Fruit fly (Drosophila melanogaster) whole organism, wandering third instar larva: ENCODE measurements around the gene Arr2.

ENCODE experiments used
- Abd-B ChIP-seq: fragments of >200 bp; optimal IDR thresholded peaks from 2 replicates; lab custom pipeline; 2017; ENCODE audit warnings: missing biosample characterization, missing genetic modification characterization
- CG32264 ChIP-seq: fragments of 200-800 bp; sonication (Bioruptor generic); optimal IDR thresholded peaks from 2 replicates; lab custom pipeline; 2016; ENCODE audit warnings: missing biosample characterization, missing genetic modification characterization
- CG9705 ChIP-seq: fragments of 200-800 bp; sonication (Bioruptor generic); optimal IDR thresholded peaks from 2 replicates; lab custom pipeline; 2018; ENCODE audit warnings: missing biosample characterization, mild to moderate bottlenecking, missing genetic modification characterization
- CrebA ChIP-seq: fragments of 200-800 bp; sonication (Bioruptor generic); optimal IDR thresholded peaks from 2 replicates; lab custom pipeline; 2016; ENCODE audit warnings: missing biosample characterization, mild to moderate bottlenecking, missing genetic modification characterization, borderline replicate concordance
- Dfd ChIP-seq: fragments of >200 bp; optimal IDR thresholded peaks from 2 replicates; lab custom pipeline; 2017; ENCODE audit warnings: missing biosample characterization, missing genetic modification characterization
- Dif ChIP-seq: fragments of 200-275, 200-300 bp; sonication (Bioruptor generic); optimal IDR thresholded peaks from 2 replicates; lab custom pipeline; 2018; ENCODE audit warnings: missing biosample characterization, missing genetic modification characterization; ENCODE audit not compliant: partially characterized antibody
- GATAd ChIP-seq: sonication (Bioruptor generic); optimal IDR thresholded peaks from 2 replicates; lab custom pipeline; 2016; ENCODE audit warnings: missing biosample characterization, missing genetic modification characterization
- HLH106 ChIP-seq: fragments of 200-800 bp; optimal IDR thresholded peaks from 3 replicates; lab custom pipeline; 2019; ENCODE audit warnings: missing biosample characterization, mild to moderate bottlenecking, missing genetic modification characterization, moderate library complexity
- Hnf4 ChIP-seq: fragments of 200-800 bp; sonication (Bioruptor generic); optimal IDR thresholded peaks from 2 replicates; lab custom pipeline; 2016; ENCODE audit warnings: missing biosample characterization, mild to moderate bottlenecking, missing genetic modification characterization
- Hr78 ChIP-seq: fragments of >200 bp; optimal IDR thresholded peaks from 2 replicates; lab custom pipeline; 2017; ENCODE audit warnings: missing biosample characterization, missing genetic modification characterization
- Hr83 ChIP-seq: fragments of 200-300 bp; sonication (Bioruptor generic); optimal IDR thresholded peaks from 2 replicates; lab custom pipeline; 2016; ENCODE audit warnings: missing biosample characterization, mild to moderate bottlenecking, missing genetic modification characterization, moderate library complexity; ENCODE audit not compliant: poor library complexity, severe bottlenecking
- Jra ChIP-seq: sonication (Bioruptor generic); optimal IDR thresholded peaks from 2 replicates; lab custom pipeline; 2016; ENCODE audit warnings: missing biosample characterization, missing genetic modification characterization
- Mio ChIP-seq: sonication (Bioruptor generic); optimal IDR thresholded peaks from 2 replicates; lab custom pipeline; 2016; ENCODE audit warnings: missing biosample characterization, missing genetic modification characterization
- Myc ChIP-seq: fragments of >200 bp; optimal IDR thresholded peaks from 2 replicates; lab custom pipeline; 2017
- N ChIP-seq: fragments of >200 bp; optimal IDR thresholded peaks from 2 replicates; lab custom pipeline; 2018; ENCODE audit warnings: missing biosample characterization, missing external identifiers, missing genetic modification characterization
- OdsH ChIP-seq: fragments of 200-800 bp; sonication (Bioruptor generic); optimal IDR thresholded peaks from 2 replicates; lab custom pipeline; 2016; ENCODE audit warnings: missing biosample characterization, mild to moderate bottlenecking, missing genetic modification characterization
- Rel ChIP-seq, 2 experiments: fragments of 200-800 bp; sonication (Bioruptor generic) in 1 of 2; optimal IDR thresholded peaks; 2 replicates in 1 of 2; 3 replicates in 1 of 2; lab custom pipeline; 2016 to 2019; ENCODE audit warnings: mild to moderate bottlenecking in 2 of 2, missing biosample characterization in 2 of 2, missing genetic modification characterization in 2 of 2, moderate library complexity in 1 of 2
- Sp1 ChIP-seq: fragments of 200-800 bp; sonication (Bioruptor generic); optimal IDR thresholded peaks from 3 replicates; lab custom pipeline; 2019; ENCODE audit warnings: missing biosample characterization, mild to moderate bottlenecking, missing genetic modification characterization, moderate library complexity
- Vsx2 ChIP-seq: fragments of 200-300, 225-300 bp; sonication (Bioruptor generic); optimal IDR thresholded peaks from 2 replicates; lab custom pipeline; 2018; ENCODE audit warnings: missing biosample characterization, missing genetic modification characterization; ENCODE audit not compliant: partially characterized antibody
- br ChIP-seq: fragments of 200-800 bp; sonication (Bioruptor generic); optimal IDR thresholded peaks from 2 replicates; lab custom pipeline; 2016; ENCODE audit warnings: missing biosample characterization, missing genetic modification characterization
- brk ChIP-seq: fragments of 200-800 bp; sonication (Bioruptor generic); optimal IDR thresholded peaks from 2 replicates; lab custom pipeline; 2016; ENCODE audit warnings: missing biosample characterization, mild to moderate bottlenecking, missing genetic modification characterization
- dl ChIP-seq, 2 experiments: fragments of 175-275, 200-275 bp in 1 of 2; fragments of 200-275 bp in 1 of 2; sonication (Bioruptor generic); optimal IDR thresholded peaks; lab custom pipeline; 2018; ENCODE audit warnings: mild to moderate bottlenecking in 2 of 2, missing biosample characterization in 2 of 2, missing genetic modification characterization in 2 of 2, moderate library complexity in 2 of 2; ENCODE audit not compliant: partially characterized antibody in 2 of 2, insufficient read depth in 1 of 2
- dmrt93B ChIP-seq: fragments of 200-800 bp; sonication (Bioruptor generic); optimal IDR thresholded peaks from 2 replicates; lab custom pipeline; 2018; ENCODE audit warnings: missing biosample characterization, mild to moderate bottlenecking, missing genetic modification characterization
- dsf ChIP-seq: sonication (Bioruptor generic); optimal IDR thresholded peaks from 2 replicates; lab custom pipeline; 2016; ENCODE audit warnings: missing biosample characterization, missing genetic modification characterization, borderline replicate concordance
- ey ChIP-seq: fragments of 200-800 bp; sonication (Bioruptor generic); optimal IDR thresholded peaks from 2 replicates; lab custom pipeline; 2016; ENCODE audit warnings: missing biosample characterization, missing genetic modification characterization
- foxo ChIP-seq, 2 experiments: fragments of 200-800 bp; sonication (Bioruptor generic); optimal IDR thresholded peaks; 2 replicates in 1 of 2; 3 replicates in 1 of 2; lab custom pipeline; 2016 to 2017; ENCODE audit warnings: missing biosample characterization in 2 of 2, missing genetic modification characterization in 2 of 2
- fru ChIP-seq: fragments of 200-800 bp; sonication (Bioruptor generic); optimal IDR thresholded peaks from 3 replicates; lab custom pipeline; 2016; ENCODE audit warnings: missing biosample characterization, mild to moderate bottlenecking, missing genetic modification characterization
- h ChIP-seq: fragments of 200-800 bp; sonication (Bioruptor generic); optimal IDR thresholded peaks from 3 replicates; lab custom pipeline; 2016; ENCODE audit warnings: missing biosample characterization, mild to moderate bottlenecking, missing genetic modification characterization
- jim ChIP-seq: fragments of 175-275, 200-325 bp; sonication (Bioruptor generic); optimal IDR thresholded peaks from 2 replicates; lab custom pipeline; 2016; ENCODE audit warnings: missing biosample characterization, mild to moderate bottlenecking, missing genetic modification characterization
- lola ChIP-seq: fragments of >200 bp; optimal IDR thresholded peaks from 2 replicates; lab custom pipeline; 2017; ENCODE audit warnings: missing biosample characterization, missing genetic modification characterization
- pan ChIP-seq: fragments of >200 bp; optimal IDR thresholded peaks from 2 replicates; lab custom pipeline; 2017
- psq ChIP-seq: fragments of 200-800 bp; sonication (Bioruptor generic); optimal IDR thresholded peaks from 3 replicates; lab custom pipeline; 2017; ENCODE audit warnings: missing biosample characterization, mild to moderate bottlenecking, missing genetic modification characterization, moderate library complexity
- rgr ChIP-seq: fragments of 200-800 bp; sonication (Bioruptor generic); optimal IDR thresholded peaks from 3 replicates; lab custom pipeline; 2016; ENCODE audit warnings: missing biosample characterization, mild to moderate bottlenecking, missing genetic modification characterization
- sage ChIP-seq: fragments of 200-800 bp; sonication (Bioruptor generic); optimal IDR thresholded peaks from 2 replicates; lab custom pipeline; 2016; ENCODE audit warnings: missing biosample characterization, mild to moderate bottlenecking, missing genetic modification characterization
- sv ChIP-seq: fragments of 200-800 bp; sonication (Bioruptor generic); optimal IDR thresholded peaks from 3 replicates; lab custom pipeline; 2016; ENCODE audit warnings: missing biosample characterization, missing genetic modification characterization
- tai ChIP-seq: sonication (Bioruptor generic); optimal IDR thresholded peaks from 2 replicates; lab custom pipeline; 2016; ENCODE audit warnings: missing biosample characterization, missing genetic modification characterization
- usp ChIP-seq: fragments of >200 bp; optimal IDR thresholded peaks from 2 replicates; lab custom pipeline; 2017; ENCODE audit warnings: missing biosample characterization, missing genetic modification characterization
- woc ChIP-seq: sonication (Bioruptor generic); optimal IDR thresholded peaks from 2 replicates; lab custom pipeline; 2016; ENCODE audit warnings: missing biosample characterization, mild to moderate bottlenecking, missing genetic modification characterization

Gene Arr2

dm6 chr3L:8695959-8696358, 47.2 kb upstream of the Arr2 start:
- TF ChIP-seq Mio (no peak), CrebA (no peak), h (no peak), CG32264 (GFP tag; lab: Kevin White, UChicago) (no peak), rgr (GFP tag; lab: Kevin White, UChicago) (no peak), br (no peak), Hnf4 (GFP tag; lab: Kevin White, UChicago) (no peak), Jra (GFP tag; lab: Kevin White, UChicago) (no peak), Hr78 (no peak), tai (GFP tag; lab: Kevin White, UChicago) (no peak), Myc (lab: Kevin White, UChicago) (no peak), Vsx2 (GFP tag; lab: Kevin White, UChicago) (no peak), sage (GFP tag; lab: Kevin White, UChicago) (no peak), pan (lab: Kevin White, UChicago) (no peak), ey (no peak)

- no peak for TF ChIP-seq CrebA
- no peak for TF ChIP-seq Rel (GFP tag; optimal IDR thresholded peaks at IDR 0.05; lab: Kevin White, UChicago)
- TF ChIP-seq Rel (tag; optimal IDR thresholded peaks at IDR 0.05; lab: Kevin White, UChicago) = peak; percentile 69
Observed at dm6 chr3L:8693558-8694502, 45.1 kb upstream of the Arr2 start.

DNA sequence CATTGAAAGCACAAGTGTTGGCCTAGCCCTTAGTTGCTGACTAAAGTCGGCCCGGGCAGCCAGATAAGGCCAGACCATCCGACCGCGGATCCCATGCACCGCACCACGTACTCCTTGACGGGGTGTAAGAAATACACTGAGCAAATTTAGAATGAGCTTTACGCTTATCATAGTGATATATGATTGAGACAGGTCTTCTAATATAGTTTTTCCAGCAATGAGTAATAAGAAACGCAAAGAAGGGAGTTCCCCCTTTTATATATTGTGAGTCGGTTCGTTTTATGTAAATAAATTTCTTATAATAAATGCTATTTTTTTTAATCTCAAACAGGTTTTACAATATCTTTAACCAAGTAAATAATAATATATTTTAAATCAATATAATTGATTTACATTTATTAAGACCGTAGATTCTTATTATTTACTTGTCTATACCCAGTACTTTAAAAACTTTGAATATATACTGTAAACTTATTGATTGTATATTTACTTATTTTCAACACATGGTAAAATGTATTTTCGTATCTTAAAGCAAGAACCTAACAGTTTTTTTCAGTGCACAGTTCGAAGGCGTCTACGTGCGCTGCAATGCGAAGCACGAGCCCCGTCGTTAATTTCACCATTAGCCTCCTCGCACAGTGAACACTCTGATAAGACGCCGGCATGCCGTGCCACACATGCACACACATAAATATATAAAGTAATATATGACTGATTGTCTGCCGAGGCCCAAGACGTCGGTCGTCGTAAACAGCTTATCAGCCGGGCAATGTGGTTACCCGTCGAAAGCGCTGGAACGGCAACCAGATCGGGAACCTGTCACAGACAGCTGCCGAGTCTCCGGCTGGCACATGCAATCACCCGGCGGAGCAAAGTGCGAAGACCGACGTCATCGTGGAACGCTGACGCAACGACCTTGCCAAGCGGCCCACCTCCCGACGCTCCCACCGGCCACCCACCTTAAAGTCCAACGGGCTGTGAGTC, 43.4 kb upstream of the Arr2 start:
- TF ChIP-seq ey (peak; percentile 27), Hr83 (GFP tag; lab: Kevin White, UChicago) (peak; percentile 64), Abd-B (GFP tag; lab: Kevin White, UChicago) (no peak), Dfd (GFP tag; lab: Kevin White, UChicago) (no peak), N (GFP tag; lab: Kevin White, UChicago) (no peak), usp (GFP tag; lab: Kevin White, UChicago) (no peak), Myc (lab: Kevin White, UChicago) (no peak), woc (GFP tag; lab: Kevin White, UChicago) (peak; percentile 31), dl (GFP tag; optimal IDR thresholded peaks at IDR 0.05; lab: Kevin White, UChicago; ENCODE audit: insufficient read depth in 1 of 2, partially characterized antibody in 2 of 2) (peak in 1 of 2 experiments; percentile 37), Sp1 (GFP tag; lab: Kevin White, UChicago) (peak; percentile 64), sv (GFP tag; lab: Kevin White, UChicago) (no peak), Jra (GFP tag; lab: Kevin White, UChicago) (no peak), sage (GFP tag; lab: Kevin White, UChicago) (peak; percentile 37), Mio (no peak), brk (GFP tag; lab: Kevin White, UChicago) (peak; percentile 34), HLH106 (tag; lab: Kevin White, UChicago) (peak; percentile 65), fru (peak; percentile 31), Dif (GFP tag; lab: Kevin White, UChicago) (no peak), h (peak; percentile 86), foxo (GFP tag; optimal IDR thresholded peaks at IDR 0.05; lab: Kevin White, UChicago) (peak in 1 of 2 experiments; percentile 75), CG32264 (GFP tag; lab: Kevin White, UChicago) (no peak), jim (no peak), OdsH (GFP tag; lab: Kevin White, UChicago) (peak; percentile 45), br (peak; percentile 10), dmrt93B (GFP tag; lab: Kevin White, UChicago) (peak; percentile 55), CrebA (peak; percentile 86), Vsx2 (GFP tag; lab: Kevin White, UChicago) (no peak), lola (GFP tag; lab: Kevin White, UChicago) (no peak), Hr78 (no peak), pan (lab: Kevin White, UChicago) (no peak), dsf (GFP tag; lab: Kevin White, UChicago) (no peak), psq (GFP tag; lab: Kevin White, UChicago) (peak; percentile 77), CG9705 (GFP tag; lab: Kevin White, UChicago) (no peak), tai (GFP tag; lab: Kevin White, UChicago) (peak; percentile 22), Rel (GFP tag; optimal IDR thresholded peaks at IDR 0.05; lab: Kevin White, UChicago) (peak; percentile 65), Rel (tag; optimal IDR thresholded peaks at IDR 0.05; lab: Kevin White, UChicago) (peak; percentile 97), Hnf4 (GFP tag; lab: Kevin White, UChicago) (peak; percentile 81), GATAd (GFP tag; lab: Kevin White, UChicago) (no peak), rgr (GFP tag; lab: Kevin White, UChicago) (peak; percentile 42)
